Fruit fly (Drosophila melanogaster): Measurements from ENCODE around the gene CG3021.

Gene CG3021

dm6 chrX:1052684-1053389 is 26.2 kb downstream of the CG3021 start (continued):
- TF ChIP-seq CG6854 (GFP tag; optimal IDR thresholded peaks at IDR 0.05) (no peak), YL-1 (GFP tag; optimal IDR thresholded peaks at IDR 0.05) (no peak), E2f2 (GFP tag; IDR thresholded peaks at IDR 0.05) (peak; percentile 12; the same call in 1 of the 2 replicates), twi (tag; optimal IDR thresholded peaks at IDR 0.05) (no peak), Bteb2 (GFP tag; optimal IDR thresholded peaks at IDR 0.05) (no peak), stwl (tag; optimal IDR thresholded peaks at IDR 0.05) (no peak), CG3995 (GFP tag; optimal IDR thresholded peaks at IDR 0.05) (no peak), Neu2 (GFP tag; optimal IDR thresholded peaks at IDR 0.05; ENCODE audit: borderline replicate concordance) (no peak), BtbVII (GFP tag; optimal IDR thresholded peaks at IDR 0.05) (no peak), prd (optimal IDR thresholded peaks at IDR 0.05) (no peak), prd (GFP tag; IDR thresholded peaks at IDR 0.05) (peak; percentile 58; the same call in 1 of the 3 replicates), Atf-2 (GFP tag; optimal IDR thresholded peaks at IDR 0.05) (peak; percentile 31), pnt (GFP tag; optimal IDR thresholded peaks at IDR 0.05) (peak; percentile 47), tup (GFP tag; optimal IDR thresholded peaks at IDR 0.05) (no peak), CG30403 (GFP tag; optimal IDR thresholded peaks at IDR 0.05) (peak; percentile 50), CG7987 (GFP tag; optimal IDR thresholded peaks at IDR 0.05) (no peak), C15 (GFP tag; IDR thresholded peaks at IDR 0.05) (no peak), mirr (GFP tag; optimal IDR thresholded peaks at IDR 0.05) (no peak), CG8765 (GFP tag; IDR thresholded peaks at IDR 0.05) (peak; percentile 51; the same call in 1 of the 2 replicates), CG1602 (GFP tag; optimal IDR thresholded peaks at IDR 0.05) (no peak), hbn (GFP tag; IDR thresholded peaks at IDR 0.05; ENCODE audit: partially characterized antibody) (no peak), Oaz (GFP tag; IDR thresholded peaks at IDR 0.05) (no peak), gcm (GFP tag; optimal IDR thresholded peaks at IDR 0.05) (no peak), dm (GFP tag; optimal IDR thresholded peaks at IDR 0.05) (no peak), NC2β (GFP tag; optimal IDR thresholded peaks at IDR 0.05) (no peak), kah (GFP tag; optimal IDR thresholded peaks at IDR 0.05) (no peak), D19A (tag; optimal IDR thresholded peaks at IDR 0.05) (peak; percentile 31), ash1 (GFP tag; optimal IDR thresholded peaks at IDR 0.05) (no peak), dmrt99B (tag; optimal IDR thresholded peaks at IDR 0.05) (peak; percentile 57), da (GFP tag; optimal IDR thresholded peaks at IDR 0.05) (no peak), Hr78 (GFP tag; optimal IDR thresholded peaks at IDR 0.05) (peak in 1 of 2 experiments; percentile 9), CG11723 (GFP tag; optimal IDR thresholded peaks at IDR 0.05) (no peak), CG18476 (GFP tag; optimal IDR thresholded peaks at IDR 0.05) (no peak), Hmx (GFP tag; optimal IDR thresholded peaks at IDR 0.05) (no peak), kni (GFP tag; optimal IDR thresholded peaks at IDR 0.05) (no peak), Chrac-16 (GFP tag; optimal IDR thresholded peaks at IDR 0.05) (peak; percentile 2), CG15479 (GFP tag; optimal IDR thresholded peaks at IDR 0.05) (no peak), nau (GFP tag; optimal IDR thresholded peaks at IDR 0.05) (no peak), zfh2 (GFP tag; optimal IDR thresholded peaks at IDR 0.05) (no peak), yki (optimal IDR thresholded peaks at IDR 0.05) (no peak), CG17612 (GFP tag; IDR thresholded peaks at IDR 0.05) (no peak), Fer2 (tag; optimal IDR thresholded peaks at IDR 0.05) (no peak)
